Fruit fly (Drosophila melanogaster): Measurements from ENCODE around the gene Mst57Db.

Gene Mst57Db

DNA sequence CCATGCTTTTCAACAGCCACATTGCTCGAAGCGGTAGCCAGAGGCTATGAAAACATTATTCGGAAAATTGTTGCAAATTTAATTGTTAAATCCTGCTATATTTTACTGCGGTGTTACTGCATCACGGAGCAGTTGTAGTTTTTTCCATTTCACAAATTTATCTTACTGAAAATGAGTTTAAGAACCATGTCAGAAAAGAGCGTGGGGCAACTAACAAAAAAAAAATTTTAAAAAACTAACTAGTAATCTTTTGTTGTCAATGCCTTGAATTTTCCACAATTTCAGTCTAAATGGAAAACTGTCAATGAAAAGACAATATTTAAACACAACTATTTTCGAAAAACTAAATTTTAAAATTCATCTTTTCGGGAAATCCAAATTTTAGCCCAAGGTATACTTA, 19.9 kb downstream of the Mst57Db start, which contains the start of gene CG5024:
Gene CG5024 (plus strand): TSS at position 301 of the 400 bp plus-strand sequence.
- TF ChIP-seq EcR (GFP tag; optimal IDR thresholded peaks at IDR 0.05) = no peak

DNA sequence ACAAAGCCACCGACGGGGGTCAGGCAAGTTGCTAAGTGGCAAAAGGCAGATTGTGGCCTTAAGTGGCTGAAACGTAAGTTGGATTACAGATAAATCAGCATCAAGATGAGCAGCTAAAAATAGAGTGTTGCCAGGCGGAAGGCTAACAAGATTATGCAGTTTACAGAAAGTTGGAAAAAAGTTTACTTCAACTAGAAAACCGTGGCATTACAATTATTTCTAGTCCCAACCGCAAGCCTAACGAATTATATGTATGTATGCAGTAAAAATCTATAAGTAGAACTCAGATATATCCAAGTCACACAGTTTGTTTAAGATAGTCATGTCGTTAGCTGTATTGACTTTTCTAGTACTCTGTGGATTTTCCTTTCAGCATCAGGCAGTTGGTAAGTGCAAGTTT, 24.6 kb downstream of the Mst57Db start, which contains the start of gene BG642167:
Gene BG642167 (plus strand): TSS at position 301 of the 400 bp plus-strand sequence.
- TF ChIP-seq CG15710 (tag; optimal IDR thresholded peaks at IDR 0.05) (no peak), CG32121 (GFP tag; IDR thresholded peaks at IDR 0.05) (no peak)

DNA sequence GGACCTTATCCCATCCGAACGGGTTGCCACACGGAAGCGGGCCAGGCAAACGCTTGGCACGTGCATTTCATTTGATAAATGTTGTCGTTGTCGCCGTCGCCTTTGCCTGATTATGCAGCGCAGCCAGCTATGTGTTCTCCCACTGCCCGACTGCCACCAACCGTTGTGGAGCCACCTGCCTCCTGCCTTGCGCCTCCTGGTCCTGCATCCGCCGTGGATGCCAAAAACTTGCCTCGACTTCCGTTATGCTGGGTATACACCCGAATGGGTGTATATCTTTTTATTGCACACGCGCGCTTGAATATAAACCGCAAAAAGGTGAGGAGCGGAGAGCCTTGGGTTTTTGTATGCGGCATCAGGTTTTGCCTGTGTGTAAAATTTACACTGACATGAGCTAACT, 38.9 kb downstream of the Mst57Db start:
- TF ChIP-seq CG17806 (tag; optimal IDR thresholded peaks at IDR 0.05) (no peak), CG32121 (GFP tag; IDR thresholded peaks at IDR 0.05) (no peak), EcR (GFP tag; optimal IDR thresholded peaks at IDR 0.05) (no peak), fd96Ca (GFP tag; IDR thresholded peaks at IDR 0.05) (no peak), CG9948 (tag; optimal IDR thresholded peaks at IDR 0.05) (no peak), CG4496 (GFP tag; IDR thresholded peaks at IDR 0.05) (no peak), rn (GFP tag; IDR thresholded peaks at IDR 0.05) (no peak), CG10348 (GFP tag; IDR thresholded peaks at IDR 0.05) (no peak), Ets98B (GFP tag; IDR thresholded peaks at IDR 0.05) (no peak), gl (tag; optimal IDR thresholded peaks at IDR 0.05) (no peak), CG14655 (GFP tag; optimal IDR thresholded peaks at IDR 0.05) (no peak), CG12605 (GFP tag; IDR thresholded peaks at IDR 0.05) (no peak), CG13204 (GFP tag; optimal IDR thresholded peaks at IDR 0.05) (no peak), D1 (tag; optimal IDR thresholded peaks at IDR 0.05) (no peak), Pif1B (GFP tag; optimal IDR thresholded peaks at IDR 0.05) (no peak), Pif1A (GFP tag; optimal IDR thresholded peaks at IDR 0.05) (no peak), CG8301 (tag; optimal IDR thresholded peaks at IDR 0.05) (no peak), CG8159 (tag; optimal IDR thresholded peaks at IDR 0.05) (no peak)

DNA sequence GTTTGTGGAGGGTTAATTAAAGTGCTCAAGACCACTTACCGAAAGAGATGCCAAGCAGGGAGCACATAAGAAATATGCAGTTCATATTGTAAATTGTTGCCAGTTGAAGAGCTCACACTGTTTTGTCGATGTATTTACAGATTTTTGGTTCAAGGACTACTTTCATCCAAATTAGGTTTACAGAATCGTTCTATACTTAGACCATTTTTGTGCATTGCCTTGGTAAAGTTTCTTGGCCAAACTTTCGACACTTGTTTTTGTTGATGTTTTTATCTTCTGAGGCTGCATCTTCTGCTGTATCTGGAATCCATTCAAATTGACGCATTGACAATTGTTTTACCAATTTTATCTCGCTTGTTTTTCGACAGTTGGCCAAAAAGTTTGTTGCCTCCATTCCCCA, 40.3 kb downstream of the Mst57Db start, which contains the start of gene CG31093:
Gene CG31093 (minus strand): TSS at position 101 of the 400 bp plus-strand sequence.
- TF ChIP-seq gl (tag; optimal IDR thresholded peaks at IDR 0.05) (no peak), CG13204 (GFP tag; optimal IDR thresholded peaks at IDR 0.05) (no peak), CG12605 (GFP tag; IDR thresholded peaks at IDR 0.05) (no peak), CG14655 (GFP tag; optimal IDR thresholded peaks at IDR 0.05) (no peak), CG17806 (tag; optimal IDR thresholded peaks at IDR 0.05) (no peak), EcR (GFP tag; optimal IDR thresholded peaks at IDR 0.05) (no peak), Ets98B (GFP tag; IDR thresholded peaks at IDR 0.05) (no peak), Pif1B (GFP tag; optimal IDR thresholded peaks at IDR 0.05) (no peak), Pif1A (GFP tag; optimal IDR thresholded peaks at IDR 0.05) (no peak)

DNA sequence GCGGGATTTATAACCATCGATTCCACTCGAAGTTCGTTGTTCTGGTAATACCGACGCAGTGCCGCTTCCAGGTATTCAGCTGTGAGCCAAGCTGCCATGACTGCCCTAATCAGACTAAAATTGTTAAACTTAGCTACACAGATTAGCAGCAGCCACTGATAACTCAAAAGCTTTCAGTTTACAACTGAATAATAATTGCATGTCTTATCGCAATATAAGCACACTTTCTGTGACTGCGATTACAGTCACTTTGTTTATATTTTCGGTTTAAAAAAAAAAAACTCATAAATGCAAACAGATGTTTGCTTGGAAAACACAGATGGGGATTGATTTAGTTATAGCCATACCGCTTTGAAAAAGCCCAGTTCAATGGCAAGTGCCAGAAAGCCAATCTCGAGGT, 41.4 kb downstream of the Mst57Db start, which contains the start of gene CG31380:
Gene CG31380 (minus strand): TSS at position 101 of the 400 bp plus-strand sequence.
- TF ChIP-seq Snoo (tag; optimal IDR thresholded peaks at IDR 0.05) (no peak), CG8159 (tag; optimal IDR thresholded peaks at IDR 0.05) (no peak), rn (GFP tag; IDR thresholded peaks at IDR 0.05) (no peak), CG32121 (GFP tag; IDR thresholded peaks at IDR 0.05) (no peak), CG12605 (GFP tag; IDR thresholded peaks at IDR 0.05) (no peak), Pif1A (GFP tag; optimal IDR thresholded peaks at IDR 0.05) (no peak), CG13204 (GFP tag; optimal IDR thresholded peaks at IDR 0.05) (no peak), EcR (GFP tag; optimal IDR thresholded peaks at IDR 0.05) (no peak), Ets98B (GFP tag; IDR thresholded peaks at IDR 0.05) (no peak), gl (tag; optimal IDR thresholded peaks at IDR 0.05) (no peak), CG14655 (GFP tag; optimal IDR thresholded peaks at IDR 0.05) (no peak)

DNA sequence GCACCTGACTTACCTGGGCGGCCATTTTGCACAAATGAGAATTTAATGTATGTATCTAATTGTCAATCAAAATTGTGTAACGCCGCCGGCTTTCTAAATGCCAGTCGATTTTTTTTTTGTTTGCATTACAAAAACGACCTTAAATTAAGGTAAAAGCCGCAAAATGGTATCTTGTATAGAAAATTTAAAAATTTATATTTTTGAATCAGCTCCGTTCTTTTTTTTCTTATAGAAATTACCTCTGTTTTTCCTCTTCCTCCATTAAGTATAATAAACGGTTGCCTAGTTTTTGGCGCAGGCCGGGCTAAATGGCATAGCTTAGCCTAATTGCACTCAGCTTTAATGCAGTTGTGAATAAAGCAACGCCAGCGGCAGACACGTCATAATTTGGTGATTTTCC, 43.5 kb downstream of the Mst57Db start, which contains the start of gene CG4960:
Gene CG4960 (minus strand): TSS at position 101 of the 400 bp plus-strand sequence.
- no peak for TF ChIP-seq D1 (tag; optimal IDR thresholded peaks at IDR 0.05)
- no peak for TF ChIP-seq CG34367 (tag; optimal IDR thresholded peaks at IDR 0.05)
- TF ChIP-seq CG15710 (tag; optimal IDR thresholded peaks at IDR 0.05) = no peak
- no peak for TF ChIP-seq CG4496 (GFP tag; IDR thresholded peaks at IDR 0.05)
- TF ChIP-seq gl (tag; optimal IDR thresholded peaks at IDR 0.05) = no peak
- no peak for TF ChIP-seq rn (GFP tag; IDR thresholded peaks at IDR 0.05)
- TF ChIP-seq Pif1B (GFP tag; optimal IDR thresholded peaks at IDR 0.05) = no peak
- TF ChIP-seq CG13204 (GFP tag; optimal IDR thresholded peaks at IDR 0.05) = no peak
- no peak for TF ChIP-seq CG14655 (GFP tag; optimal IDR thresholded peaks at IDR 0.05)
- TF ChIP-seq CG9948 (tag; optimal IDR thresholded peaks at IDR 0.05) = no peak
- no peak for TF ChIP-seq CG8159 (tag; optimal IDR thresholded peaks at IDR 0.05)
- TF ChIP-seq CG8301 (tag; optimal IDR thresholded peaks at IDR 0.05) = no peak
- no peak for TF ChIP-seq Pif1A (GFP tag; optimal IDR thresholded peaks at IDR 0.05)
- no peak for TF ChIP-seq CG17806 (tag; optimal IDR thresholded peaks at IDR 0.05)
- TF ChIP-seq Ets98B (GFP tag; IDR thresholded peaks at IDR 0.05) = no peak
- no peak for TF ChIP-seq CG12605 (GFP tag; IDR thresholded peaks at IDR 0.05)

DNA sequence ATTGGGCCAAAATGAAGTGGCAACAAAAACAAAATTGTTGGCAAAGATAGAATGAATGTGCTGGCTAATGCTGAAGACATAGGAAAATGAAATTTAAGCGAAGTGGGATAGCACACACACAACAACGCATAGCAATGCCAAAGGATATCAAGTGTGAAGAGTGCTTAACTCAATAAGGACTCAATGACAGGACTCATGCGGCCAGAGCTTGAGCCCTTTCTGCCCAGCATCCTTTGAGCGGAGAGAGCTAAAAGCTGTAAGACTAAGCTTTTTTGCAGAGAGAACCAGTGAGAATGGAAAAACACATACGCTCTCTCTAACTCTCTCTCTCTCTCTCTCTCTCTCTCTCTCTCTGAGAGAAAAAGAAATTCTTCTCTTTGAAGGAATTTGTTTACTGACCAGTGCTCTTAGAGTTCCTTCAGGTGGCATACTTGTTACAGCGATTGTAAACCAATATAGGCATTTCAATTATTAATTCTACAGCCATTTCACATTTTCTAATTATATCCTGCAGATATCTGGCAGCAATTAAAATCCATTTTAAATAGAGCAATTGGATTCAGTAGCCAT, 47.8 kb downstream of the Mst57Db start:
- TF ChIP-seq rn (GFP tag; IDR thresholded peaks at IDR 0.05) (no peak), fd96Ca (GFP tag; IDR thresholded peaks at IDR 0.05) (no peak), CG8301 (tag; optimal IDR thresholded peaks at IDR 0.05) (no peak)

All from whole organism, pupa.